Fruit fly (Drosophila melanogaster): ENCODE results near the gene term.

DNA sequence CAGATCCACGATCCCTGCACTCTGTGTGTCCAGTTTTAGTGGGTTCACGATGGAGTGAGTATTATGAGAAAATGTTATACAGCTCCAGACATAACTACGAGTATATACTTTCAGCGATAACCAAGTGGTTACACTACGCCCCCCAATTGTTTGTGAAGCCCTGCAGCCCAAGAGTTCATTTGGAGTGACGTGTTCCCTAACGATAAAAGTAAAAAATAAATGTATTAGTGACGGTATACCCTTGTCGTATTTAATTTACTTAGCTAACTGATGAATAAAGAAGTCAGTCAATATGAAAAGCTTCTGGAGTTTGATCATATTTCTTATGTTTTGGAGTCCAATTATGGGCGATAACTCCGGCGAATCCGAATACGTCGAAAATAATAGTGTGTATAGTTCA is 13.6 kb upstream of the term start, which contains the start of gene CG18231:
- no peak for TF ChIP-seq psq (optimal IDR thresholded peaks at IDR 0.05)
- no peak for TF ChIP-seq h (optimal IDR thresholded peaks at IDR 0.05)
- TF ChIP-seq Myc (optimal IDR thresholded peaks at IDR 0.05), result no peak
- TF ChIP-seq insv (optimal IDR thresholded peaks at IDR 0.05), result no peak
- no peak for TF ChIP-seq Sin3A (optimal IDR thresholded peaks at IDR 0.05)
